Worm (Caenorhabditis elegans): ENCODE data around the gene F32D1.7.

DNA sequence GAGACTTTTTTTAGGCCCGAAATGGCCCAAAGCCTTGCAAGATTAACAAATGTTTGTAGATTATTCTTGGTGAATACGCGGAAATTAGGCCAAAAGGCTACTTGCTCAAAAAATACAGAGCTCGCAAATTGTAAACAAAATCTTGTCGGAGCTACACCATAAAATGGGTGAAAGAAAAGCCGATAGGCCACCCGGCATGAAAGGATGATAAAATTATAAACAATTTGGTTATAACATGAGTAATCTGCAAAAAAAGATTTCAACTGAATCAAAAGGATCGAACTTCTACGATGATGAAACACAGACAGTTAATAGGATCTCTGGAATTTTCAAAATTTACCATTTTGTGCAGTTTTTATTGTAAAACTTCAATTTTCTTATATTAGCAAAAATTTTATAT is 22.2 kb upstream of the F32D1.7 start:
- TF ChIP-seq M03D4.4 (tag; optimal IDR thresholded peaks at IDR 0.05) (no peak), nhr-28 (tag; optimal IDR thresholded peaks at IDR 0.05) (no peak), nhr-12 (tag; optimal IDR thresholded peaks at IDR 0.05) (no peak), pha-4 (tag; optimal IDR thresholded peaks at IDR 0.05) (no peak), unc-62 (GFP tag; optimal IDR thresholded peaks at IDR 0.05) (no peak), elt-3 (tag; optimal IDR thresholded peaks at IDR 0.05) (no peak), nhr-2 (tag; optimal IDR thresholded peaks at IDR 0.05) (no peak), lsy-2 (tag; optimal IDR thresholded peaks at IDR 0.05) (no peak), mep-1 (tag; optimal IDR thresholded peaks at IDR 0.05) (no peak), ham-2 (GFP tag; optimal IDR thresholded peaks at IDR 0.05) (no peak), unc-39 (tag; optimal IDR thresholded peaks at IDR 0.05) (no peak), lin-13 (tag; optimal IDR thresholded peaks at IDR 0.05) (no peak)
